Fruit fly (Drosophila melanogaster): ENCODE measurements around the gene CG31882.

DNA sequence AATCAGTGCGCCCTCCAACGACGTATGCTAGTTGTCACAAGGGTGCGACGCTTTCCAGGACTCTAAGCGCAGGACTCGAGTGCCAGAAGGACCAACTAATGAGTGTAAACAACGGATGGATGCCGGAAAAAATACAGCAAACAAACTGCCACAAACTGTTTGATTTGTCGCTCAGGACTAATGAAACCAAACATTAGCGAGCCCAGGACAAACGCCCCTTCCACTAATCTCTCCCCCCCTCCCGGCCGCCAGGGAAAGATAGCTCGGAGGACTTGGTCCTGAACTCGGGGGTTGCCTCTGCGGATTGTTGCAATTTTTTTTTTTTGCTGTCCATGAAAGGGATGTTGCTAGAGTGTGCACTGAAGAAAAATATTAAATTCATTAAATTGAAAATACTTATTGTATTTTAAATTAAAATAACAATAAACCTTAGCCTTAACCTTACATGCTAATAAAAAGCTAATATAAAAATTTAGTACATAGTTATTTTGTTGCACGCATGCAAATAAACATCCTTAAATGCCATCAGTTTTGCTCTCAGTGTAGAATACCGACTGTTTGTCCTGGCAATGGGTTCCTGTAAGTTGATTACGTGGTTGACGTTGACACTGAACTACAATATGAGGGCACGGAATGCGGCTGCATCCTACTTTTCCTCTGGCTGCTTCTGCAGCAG is 30.3 kb downstream of the CG31882 start:
- TF ChIP-seq kay (GFP tag; ENCODE audit: borderline replicate concordance): no peak
- no peak for TF ChIP-seq Crg-1 (GFP tag; optimal IDR thresholded peaks at IDR 0.05)
- TF ChIP-seq cnc (optimal IDR thresholded peaks at IDR 0.05): no peak
- TF ChIP-seq CG12768 (GFP tag; optimal IDR thresholded peaks at IDR 0.05): no peak
- TF ChIP-seq CG14711 (tag; optimal IDR thresholded peaks at IDR 0.05): no peak
- TF ChIP-seq Mnt (GFP tag; optimal IDR thresholded peaks at IDR 0.05): no peak
- no peak for TF ChIP-seq pad (GFP tag; optimal IDR thresholded peaks at IDR 0.05)
- TF ChIP-seq tj (GFP tag; optimal IDR thresholded peaks at IDR 0.05): no peak
- TF ChIP-seq CG5204 (GFP tag; optimal IDR thresholded peaks at IDR 0.05): no peak
- TF ChIP-seq CG33017 (tag; optimal IDR thresholded peaks at IDR 0.05): no peak
- no peak for TF ChIP-seq CG7045 (GFP tag; optimal IDR thresholded peaks at IDR 0.05)
